Worm (Caenorhabditis elegans) whole organism, L1 larva: ENCODE data around the gene ceh-32.
A peak's percentile ranks its signal among the peaks of the same experiment; 100 is the strongest.

Experiments
- ama-1 ChIP-seq: fragments of 150-350 bp; optimal IDR thresholded peaks from 2 replicates; lab custom pipeline; 2014
- blmp-1 ChIP-seq: fragments of 150-350 bp; optimal IDR thresholded peaks from 2 replicates; lab custom pipeline; 2014; ENCODE audit warnings: missing biosample characterization, missing genetic modification characterization
- ces-1 ChIP-seq: fragments of 150-350 bp; optimal IDR thresholded peaks from 2 replicates; lab custom pipeline; 2014; ENCODE audit warnings: missing biosample characterization, missing genetic modification reagents, missing genetic modification characterization
- dpl-1 ChIP-seq, 3 experiments: fragments of 150-350 bp in 2 of 3; sonication (generic microtip) in 1 of 3; optimal IDR thresholded peaks; 2 replicates each; lab custom pipeline; 2014 to 2017; ENCODE audit warnings: missing biosample characterization in 3 of 3, missing genetic modification characterization in 3 of 3, missing genetic modification reagents in 3 of 3
- fkh-10 ChIP-seq: sonication (generic microtip); optimal IDR thresholded peaks from 2 replicates; lab custom pipeline; 2017; ENCODE audit warnings: missing biosample characterization, missing genetic modification reagents, missing genetic modification characterization
- lin-39 ChIP-seq: fragments of 150-350 bp; optimal IDR thresholded peaks from 2 replicates; lab custom pipeline; 2014; ENCODE audit warnings: missing biosample characterization, missing genetic modification reagents, missing genetic modification characterization
- lsy-2 ChIP-seq, 2 experiments: fragments of 150-350 bp; optimal IDR thresholded peaks; 2 replicates each; lab custom pipeline; 2014; ENCODE audit warnings: missing biosample characterization in 2 of 2, missing genetic modification characterization in 2 of 2
- nhr-71 ChIP-seq: sonication (generic microtip); optimal IDR thresholded peaks from 2 replicates; lab custom pipeline; 2016; ENCODE audit warnings: mild to moderate bottlenecking, missing genetic modification characterization, moderate library complexity, missing compliant biosample characterization
- nhr-84 ChIP-seq: sonication (generic microtip); optimal IDR thresholded peaks from 2 replicates; lab custom pipeline; 2017; ENCODE audit warnings: missing biosample characterization, missing genetic modification characterization
- sup-37 ChIP-seq: fragments of 200-800 bp; sonication (Bioruptor generic); optimal IDR thresholded peaks from 2 replicates; lab custom pipeline; 2018; ENCODE audit warnings: mild to moderate bottlenecking, missing genetic modification characterization, missing compliant biosample characterization
- unc-62 ChIP-seq: fragments of 150-350 bp; optimal IDR thresholded peaks from 2 replicates; lab custom pipeline; 2014; ENCODE audit warnings: missing biosample characterization, missing genetic modification reagents, missing genetic modification characterization
- unc-98 ChIP-seq: fragments of 200-800 bp; sonication (Bioruptor generic); IDR thresholded peaks from 2 replicates; pipeline ENCODE4 v1.3.6; 2022; ENCODE audit warnings: missing genetic modification characterization, missing compliant biosample characterization
- zip-4 ChIP-seq: fragments of 200-800 bp; sonication (Bioruptor generic); optimal IDR thresholded peaks from 2 replicates; lab custom pipeline; 2018; ENCODE audit warnings: mild to moderate bottlenecking, missing genetic modification characterization, moderate library complexity, missing compliant biosample characterization

- TF ChIP-seq unc-98 (GFP tag; lab: Robert Waterston, UW), result no peak
- TF ChIP-seq nhr-84 (tag; lab: Kevin White, UChicago), result no peak
- TF ChIP-seq sup-37 (GFP tag; lab: Kevin White, UChicago), result no peak
- TF ChIP-seq ama-1 (lab: Kevin White, UChicago), result no peak
- TF ChIP-seq blmp-1 (tag; lab: Kevin White, UChicago), result peak; percentile 70
- peak; percentile 72 for TF ChIP-seq fkh-10 (GFP tag; lab: Kevin White, UChicago)
- TF ChIP-seq dpl-1 (GFP tag; optimal IDR thresholded peaks at IDR 0.05; lab: Kevin White, UChicago), result no peak
- TF ChIP-seq ces-1 (GFP tag; lab: Kevin White, UChicago), result no peak
- TF ChIP-seq nhr-71, result peak; percentile 33
- no peak for TF ChIP-seq unc-62
- TF ChIP-seq lin-39, result no peak
- TF ChIP-seq lsy-2 (tag; optimal IDR thresholded peaks at IDR 0.05; lab: Kevin White, UChicago), result no peak
- TF ChIP-seq zip-4, result no peak
Measured at ce11 chrV:11674594-11675579, 30.3 kb downstream of the ceh-32 start.
